Fruit fly (Drosophila melanogaster): ENCODE results near the gene Nrt.

The Nrt gene

DNA sequence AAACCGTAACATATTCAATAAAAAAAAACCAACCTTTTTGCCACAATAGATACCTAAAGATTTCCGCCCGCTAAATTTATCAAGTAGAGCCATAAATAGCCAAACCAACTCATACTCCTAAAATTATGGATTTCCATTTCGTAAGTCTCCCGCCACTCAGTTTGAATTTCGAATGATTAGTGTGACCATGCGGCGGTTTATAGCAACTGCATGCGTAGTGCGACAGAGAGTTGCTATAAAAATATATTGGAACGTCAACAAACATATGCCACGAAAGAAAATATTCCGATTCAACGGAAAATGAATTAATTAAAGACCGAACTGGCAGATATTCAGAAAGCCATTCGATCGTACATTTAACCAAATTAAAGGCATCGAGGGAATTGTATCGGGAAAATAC is 16.9 kb downstream of the Nrt start, which contains the start of gene CG9706 (continued):
- TF ChIP-seq CG4854 (GFP tag; optimal IDR thresholded peaks at IDR 0.05) (no peak), CG10959 (GFP tag; IDR thresholded peaks at IDR 0.05) (no peak), HLH54F (GFP tag; optimal IDR thresholded peaks at IDR 0.05) (no peak), Dp (GFP tag; optimal IDR thresholded peaks at IDR 0.05) (peak; percentile 91), Ets97D (GFP tag; optimal IDR thresholded peaks at IDR 0.05) (peak; percentile 0), gsb-n (tag; optimal IDR thresholded peaks at IDR 0.05) (no peak), CG10979 (tag; optimal IDR thresholded peaks at IDR 0.05) (no peak), Doc2 (GFP tag; IDR thresholded peaks at IDR 0.05) (no peak), gro (GFP tag; optimal IDR thresholded peaks at IDR 0.05) (no peak), CG14860 (GFP tag; IDR thresholded peaks at IDR 0.05; ENCODE audit: partially characterized antibody) (no peak), aop (GFP tag; IDR thresholded peaks at IDR 0.05) (no peak), lov (optimal IDR thresholded peaks at IDR 0.05) (no peak), lov (GFP tag; IDR thresholded peaks at IDR 0.05) (no peak), Ptx1 (GFP tag; IDR thresholded peaks at IDR 0.05) (no peak), p53 (GFP tag; optimal IDR thresholded peaks at IDR 0.05) (no peak), corto (GFP tag; optimal IDR thresholded peaks at IDR 0.05) (no peak), prd (optimal IDR thresholded peaks at IDR 0.05) (no peak), prd (GFP tag; IDR thresholded peaks at IDR 0.05) (no peak), bbx (GFP tag; IDR thresholded peaks at IDR 0.05; ENCODE audit: partially characterized antibody) (peak; percentile 12; the same call in 1 of the 2 replicates), CG3995 (GFP tag; optimal IDR thresholded peaks at IDR 0.05) (peak; percentile 13), E2f2 (GFP tag; IDR thresholded peaks at IDR 0.05) (peak; percentile 89), btn (GFP tag; optimal IDR thresholded peaks at IDR 0.05) (no peak), inv (GFP tag; IDR thresholded peaks at IDR 0.05; ENCODE audit: partially characterized antibody) (no peak), wor (GFP tag; IDR thresholded peaks at IDR 0.05) (no peak), CG32767 (GFP tag; IDR thresholded peaks at IDR 0.05) (no peak), lilli (GFP tag; optimal IDR thresholded peaks at IDR 0.05) (no peak), tna (GFP tag; IDR thresholded peaks at IDR 0.05; ENCODE audit: partially characterized antibody) (no peak), MBD-R2 (GFP tag; IDR thresholded peaks at IDR 0.05) (peak; percentile 29; the same call in 1 of the 2 replicates), Sry-δ (GFP tag; optimal IDR thresholded peaks at IDR 0.05) (peak; percentile 35)

dm6 chr3L:16786728-16787127 is 20.9 kb downstream of the Nrt start, which contains the start of gene eIF3e:
Gene eIF3e (minus strand): TSS chr3L:16786941.
- TF ChIP-seq CG6689 (GFP tag; IDR thresholded peaks at IDR 0.05) (peak; percentile 23; the same call in 1 of the 2 replicates), Med (GFP tag) (peak; percentile 52), trem (tag; optimal IDR thresholded peaks at IDR 0.05) (peak; percentile 50), CG7556 (GFP tag; optimal IDR thresholded peaks at IDR 0.05) (no peak), mirr (GFP tag; optimal IDR thresholded peaks at IDR 0.05) (no peak), CG42726 (GFP tag; IDR thresholded peaks at IDR 0.05; ENCODE audit: partially characterized antibody) (0 out of 2 replicates have a peak, but pooled peaks have one; percentile 21), crc (GFP tag; optimal IDR thresholded peaks at IDR 0.05) (no peak), Dp (GFP tag; optimal IDR thresholded peaks at IDR 0.05) (peak; percentile 63), Meics (GFP tag; optimal IDR thresholded peaks at IDR 0.05) (no peak), Optix (GFP tag; IDR thresholded peaks at IDR 0.05) (no peak), CG14710 (tag; optimal IDR thresholded peaks at IDR 0.05) (peak; percentile 40), CG9797 (GFP tag; optimal IDR thresholded peaks at IDR 0.05) (peak; percentile 78), nmo (GFP tag; optimal IDR thresholded peaks at IDR 0.05) (peak; percentile 23), dm (GFP tag; optimal IDR thresholded peaks at IDR 0.05) (peak; percentile 57), phol (tag; optimal IDR thresholded peaks at IDR 0.05) (peak; percentile 77), CG12391 (tag; optimal IDR thresholded peaks at IDR 0.05) (peak; percentile 2), E2f2 (GFP tag; IDR thresholded peaks at IDR 0.05) (peak; percentile 89), stwl (tag; optimal IDR thresholded peaks at IDR 0.05) (peak; percentile 19), gfzf (GFP tag; optimal IDR thresholded peaks at IDR 0.05) (peak; percentile 81), Sin3A (optimal IDR thresholded peaks at IDR 0.05) (peak; percentile 93), Sry-δ (GFP tag; optimal IDR thresholded peaks at IDR 0.05) (peak; percentile 9), slou (GFP tag; optimal IDR thresholded peaks at IDR 0.05) (no peak), CG4360 (GFP tag; IDR thresholded peaks at IDR 0.05) (no peak), sens (GFP tag) (peak; percentile 72), Camta (GFP tag; optimal IDR thresholded peaks at IDR 0.05) (no peak), Rfx (GFP tag; IDR thresholded peaks at IDR 0.05) (peak; percentile 43; the same call in 1 of the 2 replicates), Scr (GFP tag; IDR thresholded peaks at IDR 0.05; ENCODE audit: partially characterized antibody) (peak; percentile 51)

Data from whole organism, embryonic.